Worm (Caenorhabditis elegans) whole organism, L2 larva: ENCODE measurements around the gene irld-40.

Source experiments
- ama-1 ChIP-seq: fragments of 150-350 bp; optimal IDR thresholded peaks from 2 replicates; lab custom pipeline; 2018; ENCODE audit warnings: inconsistent platforms
- dmd-4 ChIP-seq: sonication (generic microtip); optimal IDR thresholded peaks from 2 replicates; lab custom pipeline; 2017; ENCODE audit warnings: missing biosample characterization, missing genetic modification characterization
- lin-39 ChIP-seq: fragments of 150-350 bp; optimal IDR thresholded peaks from 2 replicates; lab custom pipeline; 2014; ENCODE audit warnings: missing biosample characterization, missing genetic modification reagents, missing genetic modification characterization
- lsy-2 ChIP-seq, 2 experiments: fragments of 150-350 bp in 1 of 2; sonication (generic microtip) in 1 of 2; optimal IDR thresholded peaks; 2 replicates each; lab custom pipeline; 2014 to 2017; ENCODE audit warnings: missing biosample characterization in 2 of 2, missing genetic modification characterization in 2 of 2
- nhr-25 ChIP-seq: fragments of 150-350 bp; sonication (generic microtip); optimal IDR thresholded peaks from 3 replicates; lab custom pipeline; 2014; ENCODE audit warnings: missing biosample characterization, missing genetic modification characterization
- peb-1 ChIP-seq: fragments of 150-350 bp; optimal IDR thresholded peaks from 2 replicates; lab custom pipeline; 2014; ENCODE audit warnings: missing biosample characterization, missing genetic modification characterization
- ztf-4 ChIP-seq: fragments of 150-350 bp; optimal IDR thresholded peaks from 2 replicates; lab custom pipeline; 2014; ENCODE audit warnings: missing biosample characterization, missing genetic modification characterization

ce11 chrV:1642768-1643167, 19.6 kb upstream of the irld-40 start:
- TF ChIP-seq lin-39 (tag; lab: Kevin White, UChicago) (no peak), lsy-2 (tag; optimal IDR thresholded peaks at IDR 0.05; lab: Kevin White, UChicago) (no peak), ztf-4 (tag; lab: Kevin White, UChicago) (no peak), ama-1 (lab: Kevin White, UChicago) (no peak), peb-1 (tag; lab: Kevin White, UChicago) (no peak), dmd-4 (tag; lab: Kevin White, UChicago) (no peak), nhr-25 (tag; lab: Kevin White, UChicago) (no peak)
